Fruit fly (Drosophila melanogaster): Measurements from ENCODE around the gene tim.

Gene tim

DNA sequence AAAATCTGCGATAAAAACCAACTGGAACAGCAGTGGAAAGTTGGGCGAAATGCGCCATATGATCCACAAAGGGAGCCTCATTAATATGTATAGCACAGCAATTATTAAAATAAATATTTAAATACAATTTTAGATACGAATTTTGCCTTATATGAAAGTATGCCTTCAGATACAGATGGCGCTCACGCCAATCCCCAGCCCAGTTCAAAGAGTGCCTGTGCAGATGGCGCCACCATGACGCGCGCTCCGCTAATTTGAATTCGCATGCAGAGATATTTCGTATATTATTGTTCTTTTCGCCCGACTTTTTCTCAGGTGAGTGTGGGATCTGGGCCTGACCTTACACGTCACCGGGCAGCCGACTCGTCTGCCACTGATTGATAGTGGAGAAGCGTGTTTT lies 35.7 kb downstream of the tim start, which contains the start of gene Pgant4 (continued):
- peak; percentile 39 for TF ChIP-seq CG8089 (GFP tag; optimal IDR thresholded peaks at IDR 0.05)
- TF ChIP-seq grau (tag; optimal IDR thresholded peaks at IDR 0.05): peak; percentile 64
- no peak for TF ChIP-seq corto (GFP tag; optimal IDR thresholded peaks at IDR 0.05)
- TF ChIP-seq esg (GFP tag; conservative IDR thresholded peaks at IDR 0.05): no peak; the same call in 1 of the 2 replicates
- TF ChIP-seq Ptx1 (GFP tag; IDR thresholded peaks at IDR 0.05): peak; percentile 78
- no peak for TF ChIP-seq Mes4 (GFP tag; optimal IDR thresholded peaks at IDR 0.05)
- peak; percentile 31 for TF ChIP-seq twi (tag; optimal IDR thresholded peaks at IDR 0.05)
- peak; percentile 51 for TF ChIP-seq sisA (GFP tag; IDR thresholded peaks at IDR 0.05)
- peak; percentile 40; the same call in 1 of the 3 replicates for TF ChIP-seq CG2889 (GFP tag; IDR thresholded peaks at IDR 0.05)
- no peak for TF ChIP-seq run (tag; optimal IDR thresholded peaks at IDR 0.05)
- 0 out of 3 replicates have a peak, but pooled peaks have one; percentile 16 for TF ChIP-seq so (GFP tag; IDR thresholded peaks at IDR 0.05)
- TF ChIP-seq CG6654 (GFP tag; optimal IDR thresholded peaks at IDR 0.05): no peak
- TF ChIP-seq Dip2 (GFP tag; IDR thresholded peaks at IDR 0.05): peak; percentile 98
- TF ChIP-seq z (GFP tag; IDR thresholded peaks at IDR 0.05): no peak
- no peak for TF ChIP-seq vfl (GFP tag; optimal IDR thresholded peaks at IDR 0.05)
- TF ChIP-seq CG10959 (GFP tag; IDR thresholded peaks at IDR 0.05): peak; percentile 62; the same call in 1 of the 2 replicates
- no peak for TF ChIP-seq jumu (GFP tag; optimal IDR thresholded peaks at IDR 0.05)
- TF ChIP-seq CG13287 (GFP tag; IDR thresholded peaks at IDR 0.05; ENCODE audit: partially characterized antibody): no peak
- no peak for TF ChIP-seq inv (GFP tag; IDR thresholded peaks at IDR 0.05; ENCODE audit: partially characterized antibody)
- peak; percentile 87 for TF ChIP-seq CG11247 (GFP tag; IDR thresholded peaks at IDR 0.05)
- TF ChIP-seq ase (GFP tag; IDR thresholded peaks at IDR 0.05): peak; percentile 52; the same call in 1 of the 3 replicates
- TF ChIP-seq repo (GFP tag; optimal IDR thresholded peaks at IDR 0.05): peak; percentile 8
- TF ChIP-seq CG6175 (GFP tag; IDR thresholded peaks at IDR 0.05): 0 out of 3 replicates have a peak, but pooled peaks have one; percentile 28
- no peak for TF ChIP-seq chinmo (GFP tag; IDR thresholded peaks at IDR 0.05; ENCODE audit: partially characterized antibody)
- peak; percentile 74 for TF ChIP-seq dysf (GFP tag; IDR thresholded peaks at IDR 0.05)
- peak; percentile 58; the same call in 2 of the 4 replicates for TF ChIP-seq Gug (GFP tag; IDR thresholded peaks at IDR 0.05)
- no peak for TF ChIP-seq HLH4C (GFP tag; IDR thresholded peaks at IDR 0.05; ENCODE audit: partially characterized antibody)
- TF ChIP-seq Lhr (GFP tag; optimal IDR thresholded peaks at IDR 0.05): peak; percentile 68
- TF ChIP-seq CG9817 (tag; optimal IDR thresholded peaks at IDR 0.05): peak; percentile 40
- no peak; the same call in 1 of the 2 replicates for TF ChIP-seq CG31224 (GFP tag; IDR thresholded peaks at IDR 0.05)
- TF ChIP-seq MESR4 (GFP tag; optimal IDR thresholded peaks at IDR 0.05): no peak
- TF ChIP-seq Jarid2 (GFP tag; optimal IDR thresholded peaks at IDR 0.05): no peak
- peak; percentile 50; the same call in 1 of the 2 replicates for TF ChIP-seq CG32772 (GFP tag; IDR thresholded peaks at IDR 0.05)
- no peak for TF ChIP-seq CkIIα-i1 (GFP tag; IDR thresholded peaks at IDR 0.05)
- no peak for TF ChIP-seq dan (GFP tag; IDR thresholded peaks at IDR 0.05)
- no peak for TF ChIP-seq scrt (GFP tag; optimal IDR thresholded peaks at IDR 0.05)
- TF ChIP-seq CG12942 (GFP tag; optimal IDR thresholded peaks at IDR 0.05): peak; percentile 2
- TF ChIP-seq CG11093 (GFP tag; IDR thresholded peaks at IDR 0.05): peak; percentile 48; the same call in 1 of the 3 replicates
- TF ChIP-seq CG1647 (GFP tag; optimal IDR thresholded peaks at IDR 0.05): no peak
- no peak for TF ChIP-seq Spps (tag; optimal IDR thresholded peaks at IDR 0.05)
- peak; percentile 42 for TF ChIP-seq CG2120 (GFP tag; optimal IDR thresholded peaks at IDR 0.05)
- peak in 1 of 2 experiments; percentile 49 for TF ChIP-seq insv (GFP tag; optimal IDR thresholded peaks at IDR 0.05)
- peak; percentile 46 for TF ChIP-seq lilli (GFP tag; optimal IDR thresholded peaks at IDR 0.05)
- TF ChIP-seq Hey (tag; optimal IDR thresholded peaks at IDR 0.05): no peak
- TF ChIP-seq slp2 (GFP tag; optimal IDR thresholded peaks at IDR 0.05): peak; percentile 46
- peak; percentile 56; the same call in 1 of the 2 replicates for TF ChIP-seq HLH3B (GFP tag; IDR thresholded peaks at IDR 0.05)
- no peak for TF ChIP-seq Hand (GFP tag; optimal IDR thresholded peaks at IDR 0.05)
- TF ChIP-seq Six4 (GFP tag; optimal IDR thresholded peaks at IDR 0.05): no peak
- TF ChIP-seq Dref (GFP tag; IDR thresholded peaks at IDR 0.05): peak; percentile 36; the same call in 1 of the 2 replicates
- peak; percentile 28 for TF ChIP-seq CG10654 (GFP tag; optimal IDR thresholded peaks at IDR 0.05)
- peak; percentile 71 for TF ChIP-seq az2 (GFP tag; optimal IDR thresholded peaks at IDR 0.05)
